Worm (Caenorhabditis elegans): ENCODE results near the gene cpg-2.

The cpg-2 gene

ce11 chrIII:7072452-7072851 lies 31.3 kb downstream of the cpg-2 start, which contains the start of gene lin-37:
Gene lin-37, minus strand, starts transcription at chrIII:7072552.
- no peak for TF ChIP-seq tab-1 (GFP tag; IDR thresholded peaks at IDR 0.05)
- no peak for TF ChIP-seq cog-1 (tag; optimal IDR thresholded peaks at IDR 0.05)
- TF ChIP-seq ref-1 (GFP tag; conservative IDR thresholded peaks at IDR 0.05) = no peak
- TF ChIP-seq ztf-29 (GFP tag; IDR thresholded peaks at IDR 0.05) = no peak
- TF ChIP-seq ztf-23 (GFP tag; IDR thresholded peaks at IDR 0.05) = no peak
- TF ChIP-seq med-1 (GFP tag; optimal IDR thresholded peaks at IDR 0.05; ENCODE audit: insufficient read depth) = no peak
- no peak for TF ChIP-seq flt-1 (GFP tag; IDR thresholded peaks at IDR 0.05)
- TF ChIP-seq T22C8.4 (GFP tag; IDR thresholded peaks at IDR 0.05) = no peak
- no peak for TF ChIP-seq klf-2 (GFP tag; conservative IDR thresholded peaks at IDR 0.05)

- TF ChIP-seq cog-1 (tag; optimal IDR thresholded peaks at IDR 0.05) (no peak), ztf-29 (GFP tag; IDR thresholded peaks at IDR 0.05) (no peak), ztf-23 (GFP tag; IDR thresholded peaks at IDR 0.05) (no peak), ref-1 (GFP tag; conservative IDR thresholded peaks at IDR 0.05) (no peak), med-1 (GFP tag; optimal IDR thresholded peaks at IDR 0.05; ENCODE audit: insufficient read depth) (no peak), flt-1 (GFP tag; IDR thresholded peaks at IDR 0.05) (no peak), tab-1 (GFP tag; IDR thresholded peaks at IDR 0.05) (no peak), klf-2 (GFP tag; conservative IDR thresholded peaks at IDR 0.05) (no peak), T22C8.4 (GFP tag; IDR thresholded peaks at IDR 0.05) (no peak)
Observed at ce11 chrIII:7069981-7070380, 33.8 kb downstream of the cpg-2 start, which contains the start of gene tmem-17. Gene tmem-17, plus strand, starts transcription at chrIII:7070281.

- TF ChIP-seq med-1 (GFP tag; optimal IDR thresholded peaks at IDR 0.05; ENCODE audit: insufficient read depth) = no peak
- TF ChIP-seq T22C8.4 (GFP tag; IDR thresholded peaks at IDR 0.05) = no peak
Observed at ce11 chrIII:7068520-7069113, 35.2 kb downstream of the cpg-2 start, which contains the start of the genes ubc-18 and R01H2.8. Gene ubc-18, minus strand, starts transcription at chrIII:7068570. Gene R01H2.8, plus strand, starts transcription at chrIII:7069063.

ce11 chrIII:7067385-7067896 lies 36.3 kb downstream of the cpg-2 start, which contains the start of gene ger-1:
Gene ger-1, minus strand, starts transcription at chrIII:7067477.
- no peak for TF ChIP-seq med-1 (GFP tag; optimal IDR thresholded peaks at IDR 0.05; ENCODE audit: insufficient read depth)
- no peak for TF ChIP-seq ref-1 (GFP tag; conservative IDR thresholded peaks at IDR 0.05)
- TF ChIP-seq ztf-23 (GFP tag; IDR thresholded peaks at IDR 0.05) = no peak
- TF ChIP-seq flt-1 (GFP tag; IDR thresholded peaks at IDR 0.05) = no peak
- TF ChIP-seq tab-1 (GFP tag; IDR thresholded peaks at IDR 0.05) = no peak
- TF ChIP-seq cog-1 (tag; optimal IDR thresholded peaks at IDR 0.05) = no peak
- no peak for TF ChIP-seq ztf-29 (GFP tag; IDR thresholded peaks at IDR 0.05)
- no peak for TF ChIP-seq T22C8.4 (GFP tag; IDR thresholded peaks at IDR 0.05)
- TF ChIP-seq klf-2 (GFP tag; conservative IDR thresholded peaks at IDR 0.05) = no peak

- TF ChIP-seq flt-1 (GFP tag; IDR thresholded peaks at IDR 0.05) (no peak), klf-2 (GFP tag; conservative IDR thresholded peaks at IDR 0.05) (no peak), ztf-29 (GFP tag; IDR thresholded peaks at IDR 0.05) (no peak), T22C8.4 (GFP tag; IDR thresholded peaks at IDR 0.05) (no peak), ztf-23 (GFP tag; IDR thresholded peaks at IDR 0.05) (no peak), med-1 (GFP tag; optimal IDR thresholded peaks at IDR 0.05; ENCODE audit: insufficient read depth) (no peak)
Observed at ce11 chrIII:7064185-7064584, 39.6 kb downstream of the cpg-2 start, which contains the start of gene R01H2.4. Gene R01H2.4, minus strand, starts transcription at chrIII:7064285.

ce11 chrIII:7063061-7063460 lies 40.7 kb downstream of the cpg-2 start:
- TF ChIP-seq tab-1 (GFP tag; IDR thresholded peaks at IDR 0.05) (no peak), ref-1 (GFP tag; conservative IDR thresholded peaks at IDR 0.05) (no peak), cog-1 (tag; optimal IDR thresholded peaks at IDR 0.05) (no peak), T22C8.4 (GFP tag; IDR thresholded peaks at IDR 0.05) (no peak), klf-2 (GFP tag; conservative IDR thresholded peaks at IDR 0.05) (no peak), flt-1 (GFP tag; IDR thresholded peaks at IDR 0.05) (no peak), ztf-23 (GFP tag; IDR thresholded peaks at IDR 0.05) (no peak), ztf-29 (GFP tag; IDR thresholded peaks at IDR 0.05) (no peak), med-1 (GFP tag; optimal IDR thresholded peaks at IDR 0.05; ENCODE audit: insufficient read depth) (no peak)

ce11 chrIII:7062580-7062979 lies 41.2 kb downstream of the cpg-2 start, which contains the start of gene R01H2.1:
Gene R01H2.1, plus strand, starts transcription at chrIII:7062880.
- TF ChIP-seq tab-1 (GFP tag; IDR thresholded peaks at IDR 0.05) (no peak), ztf-23 (GFP tag; IDR thresholded peaks at IDR 0.05) (no peak), ztf-29 (GFP tag; IDR thresholded peaks at IDR 0.05) (no peak), cog-1 (tag; optimal IDR thresholded peaks at IDR 0.05) (no peak), flt-1 (GFP tag; IDR thresholded peaks at IDR 0.05) (no peak), klf-2 (GFP tag; conservative IDR thresholded peaks at IDR 0.05) (no peak), T22C8.4 (GFP tag; IDR thresholded peaks at IDR 0.05) (no peak), ref-1 (GFP tag; conservative IDR thresholded peaks at IDR 0.05) (no peak), med-1 (GFP tag; optimal IDR thresholded peaks at IDR 0.05; ENCODE audit: insufficient read depth) (no peak)

- TF ChIP-seq klf-2 (GFP tag; conservative IDR thresholded peaks at IDR 0.05) (no peak), tab-1 (GFP tag; IDR thresholded peaks at IDR 0.05) (no peak), flt-1 (GFP tag; IDR thresholded peaks at IDR 0.05) (no peak), T22C8.4 (GFP tag; IDR thresholded peaks at IDR 0.05) (no peak), ztf-29 (GFP tag; IDR thresholded peaks at IDR 0.05) (no peak), cog-1 (tag; optimal IDR thresholded peaks at IDR 0.05) (no peak), med-1 (GFP tag; optimal IDR thresholded peaks at IDR 0.05; ENCODE audit: insufficient read depth) (no peak), ztf-23 (GFP tag; IDR thresholded peaks at IDR 0.05) (no peak), ref-1 (GFP tag; conservative IDR thresholded peaks at IDR 0.05) (no peak)
Observed at ce11 chrIII:7060531-7061095, 43.2 kb downstream of the cpg-2 start, which contains the start of gene egg-2. Gene egg-2, minus strand, starts transcription at chrIII:7060583.

ce11 chrIII:7056241-7056640 lies 47.5 kb downstream of the cpg-2 start, which contains the start of gene R01H2.2:
Gene R01H2.2, plus strand, starts transcription at chrIII:7056541.
- TF ChIP-seq cog-1 (tag; optimal IDR thresholded peaks at IDR 0.05) = no peak
- no peak for TF ChIP-seq T22C8.4 (GFP tag; IDR thresholded peaks at IDR 0.05)
- no peak for TF ChIP-seq ztf-23 (GFP tag; IDR thresholded peaks at IDR 0.05)

All from whole organism, midembryonic.